Worm (Caenorhabditis elegans) whole organism, L3 larva: Measurements from ENCODE around the gene Y44A6D.7.

ENCODE experiments used
- aly-2 ChIP-seq: fragments of 150-350 bp; optimal IDR thresholded peaks from 2 replicates; lab custom pipeline; 2014; ENCODE audit warnings: missing biosample characterization, missing genetic modification characterization
- ama-1 ChIP-seq: fragments of 150-350 bp; optimal IDR thresholded peaks from 2 replicates; lab custom pipeline; 2018
- ceh-16 ChIP-seq: sonication (generic microtip); optimal IDR thresholded peaks from 2 replicates; lab custom pipeline; 2017; ENCODE audit warnings: missing biosample characterization, missing genetic modification characterization
- ceh-28 ChIP-seq: fragments of 150-350 bp; optimal IDR thresholded peaks from 2 replicates; lab custom pipeline; 2014; ENCODE audit warnings: missing biosample characterization, missing genetic modification reagents, missing genetic modification characterization
- ceh-82 ChIP-seq: fragments of 150-350 bp; optimal IDR thresholded peaks from 2 replicates; lab custom pipeline; 2014; ENCODE audit warnings: missing biosample characterization, missing genetic modification characterization
- daf-12 ChIP-seq: fragments of 150-350 bp; optimal IDR thresholded peaks from 2 replicates; lab custom pipeline; 2014; ENCODE audit warnings: missing biosample characterization, missing genetic modification reagents, missing genetic modification characterization
- elt-1 ChIP-seq: fragments of 150-350 bp; optimal IDR thresholded peaks from 2 replicates; lab custom pipeline; 2014; ENCODE audit warnings: missing biosample characterization, missing genetic modification characterization
- elt-2 ChIP-seq: sonication (generic microtip); optimal IDR thresholded peaks from 2 replicates; lab custom pipeline; 2016; ENCODE audit warnings: missing genetic modification reagents, mild to moderate bottlenecking, missing genetic modification characterization, missing compliant biosample characterization
- fkh-10 ChIP-seq: sonication (generic microtip); optimal IDR thresholded peaks from 2 replicates; lab custom pipeline; 2017; ENCODE audit warnings: missing biosample characterization, missing genetic modification reagents, missing genetic modification characterization
- fkh-2 ChIP-seq: fragments of 150-350 bp; optimal IDR thresholded peaks from 2 replicates; lab custom pipeline; 2014; ENCODE audit warnings: missing biosample characterization, missing genetic modification reagents, missing genetic modification characterization
- fos-1 ChIP-seq: fragments of 150-350 bp; optimal IDR thresholded peaks from 2 replicates; lab custom pipeline; 2014; ENCODE audit warnings: missing biosample characterization, missing genetic modification characterization
- hmg-11 ChIP-seq: sonication (generic microtip); optimal IDR thresholded peaks from 2 replicates; lab custom pipeline; 2016; ENCODE audit warnings: missing genetic modification characterization, missing compliant biosample characterization
- jun-1 ChIP-seq: fragments of 150-350 bp; optimal IDR thresholded peaks from 2 replicates; lab custom pipeline; 2014; ENCODE audit warnings: missing biosample characterization, missing genetic modification reagents, missing genetic modification characterization
- lin-15B ChIP-seq: fragments of 150-350 bp; optimal IDR thresholded peaks from 2 replicates; lab custom pipeline; 2014; ENCODE audit warnings: missing biosample characterization, missing genetic modification characterization
- lin-39 ChIP-seq: fragments of 150-350 bp; optimal IDR thresholded peaks from 2 replicates; lab custom pipeline; 2018; ENCODE audit warnings: missing biosample characterization, missing genetic modification reagents, missing genetic modification characterization
- lsy-12 ChIP-seq: sonication (generic microtip); optimal IDR thresholded peaks from 2 replicates; lab custom pipeline; 2016; ENCODE audit warnings: mild to moderate bottlenecking, missing genetic modification characterization, missing compliant biosample characterization
- mdl-1 ChIP-seq: fragments of 150-350 bp; optimal IDR thresholded peaks from 2 replicates; lab custom pipeline; 2014; ENCODE audit warnings: missing biosample characterization, missing genetic modification characterization
- nfya-1 ChIP-seq: sonication (generic microtip); optimal IDR thresholded peaks from 2 replicates; lab custom pipeline; 2017; ENCODE audit warnings: missing genetic modification characterization, mild to moderate bottlenecking, missing compliant biosample characterization, antibody characterized with exemption, moderate library complexity; ENCODE audit not compliant: insufficient read depth
- nhr-11 ChIP-seq: fragments of 150-350 bp; optimal IDR thresholded peaks from 2 replicates; lab custom pipeline; 2014; ENCODE audit warnings: missing biosample characterization, missing genetic modification characterization
- nhr-12 ChIP-seq: fragments of 150-350 bp; optimal IDR thresholded peaks from 2 replicates; lab custom pipeline; 2014; ENCODE audit warnings: missing biosample characterization, missing genetic modification characterization
- nhr-23 ChIP-seq: fragments of 150-350 bp; optimal IDR thresholded peaks from 2 replicates; lab custom pipeline; 2014; ENCODE audit warnings: missing biosample characterization, missing genetic modification reagents, missing genetic modification characterization
- nhr-237 ChIP-seq: fragments of 150-350 bp; optimal IDR thresholded peaks from 2 replicates; lab custom pipeline; 2014; ENCODE audit warnings: missing biosample characterization, missing genetic modification characterization
- nhr-25 ChIP-seq: sonication (generic microtip); optimal IDR thresholded peaks from 2 replicates; lab custom pipeline; 2017; ENCODE audit warnings: missing biosample characterization, missing genetic modification characterization
- nhr-67 ChIP-seq: fragments of 150-350 bp; optimal IDR thresholded peaks from 2 replicates; lab custom pipeline; 2014; ENCODE audit warnings: missing biosample characterization, missing genetic modification characterization
- nhr-76 ChIP-seq: fragments of 150-350 bp; sonication (generic microtip); optimal IDR thresholded peaks from 5 replicates; lab custom pipeline; 2014; ENCODE audit warnings: missing biosample characterization, missing genetic modification characterization
- nhr-77 ChIP-seq: fragments of 150-350 bp; optimal IDR thresholded peaks from 2 replicates; lab custom pipeline; 2014; ENCODE audit warnings: missing biosample characterization, missing genetic modification characterization
- pha-4 ChIP-seq: fragments of 150-350 bp; optimal IDR thresholded peaks from 2 replicates; lab custom pipeline; 2014; ENCODE audit warnings: missing biosample characterization, missing genetic modification reagents, missing genetic modification characterization
- pqm-1 ChIP-seq: fragments of 150-350 bp; optimal IDR thresholded peaks from 2 replicates; lab custom pipeline; 2017; ENCODE audit warnings: missing biosample characterization, missing genetic modification characterization, inconsistent platforms
- skn-1 ChIP-seq: fragments of 150-350 bp; optimal IDR thresholded peaks from 2 replicates; lab custom pipeline; 2014; ENCODE audit warnings: missing biosample characterization, missing genetic modification characterization
- snpc-4 ChIP-seq: fragments of 150-350 bp; optimal IDR thresholded peaks from 2 replicates; lab custom pipeline; 2014; ENCODE audit warnings: missing biosample characterization, missing genetic modification characterization
- unc-62 ChIP-seq: fragments of 150-350 bp; sonication (generic microtip); optimal IDR thresholded peaks from 4 replicates; lab custom pipeline; 2014; ENCODE audit warnings: missing biosample characterization, missing genetic modification reagents, missing genetic modification characterization
- ztf-11 ChIP-seq: fragments of 150-350 bp; optimal IDR thresholded peaks from 2 replicates; lab custom pipeline; 2014; ENCODE audit warnings: missing biosample characterization, missing genetic modification characterization
- ztf-4 ChIP-seq: fragments of 150-350 bp; optimal IDR thresholded peaks from 2 replicates; lab custom pipeline; 2014; ENCODE audit warnings: missing biosample characterization, missing genetic modification characterization

The Y44A6D.7 gene

DNA sequence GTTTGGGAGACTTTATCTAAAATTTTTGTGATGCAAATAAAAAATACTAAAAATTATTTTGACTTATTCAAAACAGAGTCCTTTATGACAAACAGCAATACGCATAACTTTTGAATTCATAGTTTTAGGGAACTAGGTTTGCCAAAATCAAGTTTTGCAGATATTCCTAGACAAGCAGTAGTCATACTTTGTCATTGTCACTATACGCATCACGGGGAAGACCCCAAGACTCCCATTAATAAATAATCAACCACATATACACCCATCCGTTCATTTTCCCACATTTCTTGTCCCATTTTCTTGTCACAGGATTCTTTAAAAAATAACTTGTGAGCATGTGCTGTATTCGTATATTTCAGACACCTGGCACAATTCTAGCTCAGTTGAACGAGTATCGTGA lies at the start of gene Y44A6D.7:
Y44A6D.7 (plus strand) TSS at position 301 of the 400 bp plus-strand sequence.
- no peak for TF ChIP-seq nhr-11
- no peak for TF ChIP-seq ztf-11
- TF ChIP-seq pha-4 (tag; lab: Kevin White, UChicago), result no peak
- no peak for TF ChIP-seq fkh-2 (tag; lab: Kevin White, UChicago)
- no peak for TF ChIP-seq ceh-82
- TF ChIP-seq hmg-11 (tag; lab: Kevin White, UChicago), result no peak
- no peak for TF ChIP-seq nhr-67 (tag; lab: Kevin White, UChicago)
- TF ChIP-seq nhr-76, result no peak
- TF ChIP-seq nfya-1 (tag; lab: Kevin White, UChicago), result no peak
- no peak for TF ChIP-seq ceh-28
- no peak for TF ChIP-seq ztf-4
- no peak for TF ChIP-seq mdl-1
- TF ChIP-seq nhr-12, result no peak
- TF ChIP-seq nhr-25 (tag; lab: Kevin White, UChicago), result no peak
- TF ChIP-seq pqm-1 (tag; lab: Kevin White, UChicago), result no peak
- TF ChIP-seq fos-1 (tag; lab: Kevin White, UChicago), result no peak

- TF ChIP-seq fkh-10 (GFP tag; lab: Kevin White, UChicago) (no peak), jun-1 (tag; lab: Kevin White, UChicago) (no peak), nhr-25 (tag; lab: Kevin White, UChicago) (no peak)
- TF ChIP-seq, all 47 proteins: peak for 0
These were observed 44.5 kb upstream of the Y44A6D.7 start, which contains the start of gene elp-1 for ce11 chrV:20770061-20770460. Gene elp-1, minus strand, starts transcription at chrV:20770161.

DNA sequence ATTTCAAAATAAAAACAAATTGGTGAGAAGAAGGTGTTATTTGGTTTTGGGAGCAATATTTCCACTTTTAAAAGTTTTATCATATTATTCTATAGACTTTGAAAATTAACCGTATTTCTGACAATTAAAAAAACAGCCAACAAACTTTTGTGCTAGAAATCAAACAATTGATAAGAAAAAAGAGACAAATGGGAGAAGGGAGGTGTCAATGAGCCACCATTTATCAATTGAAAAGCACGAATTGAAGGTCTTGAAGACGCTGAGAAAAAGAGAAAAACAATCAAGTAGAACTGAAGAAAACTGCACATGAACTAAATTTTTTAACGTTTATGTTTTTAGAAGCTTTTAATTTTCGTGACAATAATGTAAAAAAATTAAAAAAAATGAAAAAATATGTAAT lies 43.7 kb upstream of the Y44A6D.7 start:
- peak; percentile 37 for TF ChIP-seq pqm-1 (tag; lab: Kevin White, UChicago)
- no peak for TF ChIP-seq nhr-12
- TF ChIP-seq nhr-237, result no peak
- no peak for TF ChIP-seq ceh-16 (tag; lab: Kevin White, UChicago)
- TF ChIP-seq snpc-4 (tag; lab: Kevin White, UChicago), result no peak
- peak; percentile 71 for TF ChIP-seq elt-2
- TF ChIP-seq, all 47 proteins: peak for 2

- TF ChIP-seq unc-62 (GFP tag; lab: Kevin White, UChicago) (peak; percentile 24), elt-2 (no peak), nhr-23 (tag; lab: Kevin White, UChicago) (peak; percentile 2)
These were observed 42.8 kb upstream of the Y44A6D.7 start for ce11 chrV:20771702-20772101.

- no peak for TF ChIP-seq daf-12 (tag; lab: Kevin White, UChicago)
- TF ChIP-seq nfya-1 (tag; lab: Kevin White, UChicago), result no peak
- peak; percentile 2 for TF ChIP-seq ceh-28
- TF ChIP-seq aly-2 (tag; lab: Kevin White, UChicago), result no peak
These were observed 40.9 kb upstream of the Y44A6D.7 start, which contains the start of gene F38A6.5 for ce11 chrV:20773647-20774046. Gene F38A6.5, minus strand, starts transcription at chrV:20773747.

ce11 chrV:20775269-20775668 lies 39.3 kb upstream of the Y44A6D.7 start, which contains the start of gene F38A6.4:
Gene F38A6.4, minus strand, starts transcription at chrV:20775369.
- TF ChIP-seq nhr-25 (tag; lab: Kevin White, UChicago) (peak; percentile 14), aly-2 (tag; lab: Kevin White, UChicago) (no peak)
- TF ChIP-seq, all 47 proteins: peak for 1

DNA sequence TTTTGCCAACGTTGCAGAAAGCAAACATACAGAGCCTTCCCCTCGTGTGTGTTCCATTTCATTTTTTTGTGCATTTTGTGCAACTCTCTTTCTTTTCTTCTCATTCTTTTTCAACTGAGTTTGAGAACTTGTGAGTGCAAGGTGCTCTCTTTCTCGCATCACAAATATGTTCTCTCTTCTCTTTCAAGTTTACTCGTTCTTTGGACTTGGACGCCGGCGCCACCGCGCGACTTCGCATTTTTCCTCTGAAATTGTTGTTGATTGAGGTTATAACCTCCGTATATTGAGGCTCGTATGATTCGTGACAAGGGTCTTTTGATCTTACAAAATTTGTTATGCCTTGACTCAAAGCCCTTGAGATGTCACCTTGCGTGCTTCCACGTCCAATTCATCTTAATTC lies 37.8 kb upstream of the Y44A6D.7 start:
- TF ChIP-seq mdl-1, result peak; percentile 15
- TF ChIP-seq elt-1 (tag; lab: Kevin White, UChicago), result peak; percentile 1
- TF ChIP-seq lin-39 (tag; lab: Kevin White, UChicago), result peak; percentile 71
- peak; percentile 75 for TF ChIP-seq nfya-1 (tag; lab: Kevin White, UChicago)
- TF ChIP-seq jun-1 (tag; lab: Kevin White, UChicago), result peak; percentile 80
- peak; percentile 46 for TF ChIP-seq elt-2
- no peak for TF ChIP-seq lsy-12 (tag; lab: Kevin White, UChicago)
- no peak for TF ChIP-seq aly-2 (tag; lab: Kevin White, UChicago)
- peak; percentile 59 for TF ChIP-seq snpc-4 (tag; lab: Kevin White, UChicago)
- no peak for TF ChIP-seq nhr-77 (tag; lab: Kevin White, UChicago)
- no peak for TF ChIP-seq nhr-11
- TF ChIP-seq skn-1, result no peak
- TF ChIP-seq ceh-28, result peak; percentile 17
- TF ChIP-seq pqm-1 (tag; lab: Kevin White, UChicago), result peak; percentile 7
- TF ChIP-seq hmg-11 (tag; lab: Kevin White, UChicago), result peak; percentile 37
- TF ChIP-seq lin-15B (tag; lab: Kevin White, UChicago), result peak; percentile 26
- TF ChIP-seq ama-1 (lab: Kevin White, UChicago), result peak; percentile 92
- TF ChIP-seq, all 47 proteins: peak for 12
